Fruit fly (Drosophila melanogaster) whole organism, prepupa: ENCODE data around the gene Cnx99A.
A peak's percentile ranks its signal among the peaks of the same experiment; 100 is the strongest.

ENCODE experiments used
- Blimp-1 ChIP-seq: fragments of 200-800 bp; sonication (Bioruptor generic); optimal IDR thresholded peaks from 3 replicates; lab custom pipeline; 2017; ENCODE audit warnings: missing biosample characterization, missing genetic modification characterization, mild to moderate bottlenecking, moderate library complexity, missing genetic modification reagents
- CG10631 ChIP-seq: fragments of 200-800 bp; sonication (Bioruptor generic); optimal IDR thresholded peaks from 2 replicates; lab custom pipeline; 2016; ENCODE audit warnings: missing biosample characterization, missing genetic modification characterization
- CG10669 ChIP-seq: fragments of 200-800 bp; sonication (Bioruptor generic); optimal IDR thresholded peaks from 3 replicates; lab custom pipeline; 2018; ENCODE audit warnings: missing biosample characterization, mild to moderate bottlenecking, missing genetic modification characterization, moderate library complexity
- CG11294 ChIP-seq: fragments of 200-800 bp; sonication (Bioruptor generic); IDR thresholded peaks from 2 replicates; pipeline ENCODE4 v1.3.6; 2022; ENCODE audit warnings: missing biosample characterization, missing genetic modification characterization
- CG11762 ChIP-seq: fragments of 200-800 bp; sonication (Bioruptor generic); optimal IDR thresholded peaks from 3 replicates; lab custom pipeline; 2016; ENCODE audit warnings: missing biosample characterization, missing genetic modification characterization; ENCODE audit not compliant: insufficient read depth
- CG11902 ChIP-seq: fragments of 200-800 bp; sonication (Bioruptor generic); optimal IDR thresholded peaks from 3 replicates; lab custom pipeline; 2016; ENCODE audit warnings: missing biosample characterization, missing genetic modification characterization
- CG15336 ChIP-seq: fragments of 200-800 bp; sonication (Bioruptor generic); IDR thresholded peaks from 2 replicates; pipeline ENCODE4 v1.3.6; 2022; ENCODE audit warnings: missing biosample characterization, missing genetic modification characterization
- CG1621 ChIP-seq: fragments of 200-800 bp; sonication (Bioruptor generic); optimal IDR thresholded peaks from 3 replicates; lab custom pipeline; 2018; ENCODE audit warnings: missing biosample characterization, mild to moderate bottlenecking, missing genetic modification characterization
- CG3032 ChIP-seq: fragments of 200-800 bp; optimal IDR thresholded peaks from 2 replicates; lab custom pipeline; 2019; ENCODE audit warnings: missing biosample characterization, mild to moderate bottlenecking, missing genetic modification characterization, moderate library complexity
- CG32006 ChIP-seq: fragments of 200-800 bp; sonication (Bioruptor generic); optimal IDR thresholded peaks from 3 replicates; lab custom pipeline; 2017; ENCODE audit warnings: missing biosample characterization, mild to moderate bottlenecking, missing genetic modification characterization
- CG34406 ChIP-seq: fragments of 200-800 bp; sonication (Bioruptor generic); optimal IDR thresholded peaks from 3 replicates; lab custom pipeline; 2016; ENCODE audit warnings: missing biosample characterization, missing genetic modification characterization
- CG3919 ChIP-seq: fragments of 200-800 bp; sonication (Bioruptor generic); optimal IDR thresholded peaks from 3 replicates; lab custom pipeline; 2016; ENCODE audit warnings: missing biosample characterization, missing genetic modification characterization
- CG6163 ChIP-seq: fragments of 200-800 bp; sonication (Bioruptor generic); IDR thresholded peaks from 3 replicates; pipeline ENCODE4 v1.3.6; 2022; ENCODE audit warnings: missing biosample characterization, missing genetic modification characterization
- CG6276 ChIP-seq: fragments of 200-800 bp; sonication (Bioruptor generic); optimal IDR thresholded peaks from 2 replicates; lab custom pipeline; 2017; ENCODE audit warnings: missing biosample characterization, mild to moderate bottlenecking, missing genetic modification characterization
- CG6792 ChIP-seq: fragments of 200-800 bp; sonication (Bioruptor generic); optimal IDR thresholded peaks from 3 replicates; lab custom pipeline; 2016; ENCODE audit warnings: missing biosample characterization, missing genetic modification characterization
- CG6854 ChIP-seq: fragments of 200-800 bp; sonication (Bioruptor generic); optimal IDR thresholded peaks from 2 replicates; lab custom pipeline; 2017; ENCODE audit warnings: missing biosample characterization, mild to moderate bottlenecking, missing genetic modification characterization
- CG7368 ChIP-seq: fragments of 200-800 bp; sonication (Bioruptor generic); optimal IDR thresholded peaks from 3 replicates; lab custom pipeline; 2016; ENCODE audit warnings: missing biosample characterization, missing genetic modification characterization
- CG8119 ChIP-seq: fragments of 200-800 bp; sonication (Bioruptor generic); IDR thresholded peaks from 3 replicates; pipeline ENCODE4 v1.3.6; 2022; ENCODE audit warnings: missing biosample characterization, missing genetic modification characterization
- CG8319 ChIP-seq: fragments of 200-800 bp; sonication (Bioruptor generic); optimal IDR thresholded peaks from 3 replicates; lab custom pipeline; 2016; ENCODE audit warnings: missing biosample characterization, missing genetic modification characterization
- CG8632 ChIP-seq: fragments of 200-800 bp; sonication (Bioruptor generic); optimal IDR thresholded peaks from 3 replicates; lab custom pipeline; 2016; ENCODE audit warnings: missing biosample characterization, missing genetic modification characterization
- CG9139 ChIP-seq: fragments of 200-800 bp; sonication (Bioruptor generic); optimal IDR thresholded peaks from 3 replicates; lab custom pipeline; 2017; ENCODE audit warnings: missing biosample characterization, mild to moderate bottlenecking, missing genetic modification characterization
- Eip78C ChIP-seq: fragments of 200-800 bp; sonication (Bioruptor generic); peaks from one replicate; lab custom pipeline; 2016; ENCODE audit warnings: missing biosample characterization, missing genetic modification characterization
- Eip93F ChIP-seq: fragments of 200-800 bp; sonication (Bioruptor generic); optimal IDR thresholded peaks from 2 replicates; lab custom pipeline; 2016; ENCODE audit warnings: missing biosample characterization, mild to moderate bottlenecking, missing genetic modification characterization
- Ets96B ChIP-seq: fragments of 200-800 bp; optimal IDR thresholded peaks from 2 replicates; lab custom pipeline; 2019; ENCODE audit warnings: missing biosample characterization, mild to moderate bottlenecking, missing genetic modification characterization, moderate library complexity
- Hr38 ChIP-seq: sonication (Bioruptor generic); optimal IDR thresholded peaks from 2 replicates; lab custom pipeline; 2016; ENCODE audit warnings: missing biosample characterization, missing genetic modification characterization
- Hr39 ChIP-seq: fragments of 200-800 bp; sonication (Bioruptor generic); optimal IDR thresholded peaks from 2 replicates; lab custom pipeline; 2016; ENCODE audit warnings: missing biosample characterization, missing genetic modification characterization
- Hr4 ChIP-seq: fragments of 200-800 bp; sonication (Bioruptor generic); optimal IDR thresholded peaks from 3 replicates; lab custom pipeline; 2016; ENCODE audit warnings: missing biosample characterization, missing genetic modification characterization
- Lpt ChIP-seq: fragments of 200-800 bp; sonication (Bioruptor generic); optimal IDR thresholded peaks from 3 replicates; lab custom pipeline; 2016; ENCODE audit warnings: missing biosample characterization, missing genetic modification characterization
- Met ChIP-seq: fragments of 200-800 bp; sonication (Bioruptor generic); optimal IDR thresholded peaks from 3 replicates; lab custom pipeline; 2016; ENCODE audit warnings: missing biosample characterization, missing genetic modification characterization
- OdsH ChIP-seq: fragments of 200-800 bp; sonication (Bioruptor generic); optimal IDR thresholded peaks from 3 replicates; lab custom pipeline; 2016; ENCODE audit warnings: missing biosample characterization, missing genetic modification characterization
- Smox ChIP-seq: fragments of 200-800 bp; sonication (Bioruptor generic); optimal IDR thresholded peaks from 3 replicates; lab custom pipeline; 2016; ENCODE audit warnings: missing biosample characterization, missing genetic modification characterization
- Sox14 ChIP-seq: fragments of 200-800 bp; sonication (Bioruptor generic); optimal IDR thresholded peaks from 3 replicates; lab custom pipeline; 2016; ENCODE audit warnings: missing biosample characterization, missing genetic modification characterization
- Sox15 ChIP-seq: fragments of 200-800 bp; sonication (Bioruptor generic); optimal IDR thresholded peaks from 3 replicates; lab custom pipeline; 2016; ENCODE audit warnings: missing biosample characterization, missing genetic modification characterization
- achi ChIP-seq: fragments of 200-800 bp; sonication (Bioruptor generic); optimal IDR thresholded peaks from 3 replicates; lab custom pipeline; 2016; ENCODE audit warnings: missing biosample characterization, missing genetic modification characterization
- acj6 ChIP-seq: fragments of 200-800 bp; sonication (Bioruptor generic); optimal IDR thresholded peaks from 3 replicates; lab custom pipeline; 2016; ENCODE audit warnings: missing biosample characterization, missing genetic modification characterization
- cyc ChIP-seq: fragments of 200-800 bp; sonication (Bioruptor generic); optimal IDR thresholded peaks from 3 replicates; lab custom pipeline; 2016; ENCODE audit warnings: missing biosample characterization, missing genetic modification characterization
- dac ChIP-seq: fragments of 200-800 bp; sonication (Bioruptor generic); optimal IDR thresholded peaks from 2 replicates; lab custom pipeline; 2017; ENCODE audit warnings: missing biosample characterization, mild to moderate bottlenecking, missing genetic modification characterization
- dsx ChIP-seq: fragments of 200-800 bp; optimal IDR thresholded peaks from 3 replicates; lab custom pipeline; 2019; ENCODE audit warnings: missing biosample characterization, mild to moderate bottlenecking, missing genetic modification characterization, moderate library complexity; ENCODE audit not compliant: poor library complexity, severe bottlenecking
- eg ChIP-seq: fragments of 200-800 bp; sonication (Bioruptor generic); IDR thresholded peaks from 3 replicates; pipeline ENCODE4 v1.3.6; 2022; ENCODE audit warnings: missing biosample characterization, missing genetic modification characterization
- esn ChIP-seq: fragments of 200-800 bp; sonication (Bioruptor generic); optimal IDR thresholded peaks from 2 replicates; lab custom pipeline; 2016; ENCODE audit warnings: missing biosample characterization, mild to moderate bottlenecking, missing genetic modification characterization, moderate library complexity
- fd59A ChIP-seq: fragments of 200-800 bp; sonication (Bioruptor generic); optimal IDR thresholded peaks from 2 replicates; lab custom pipeline; 2017; ENCODE audit warnings: missing biosample characterization, mild to moderate bottlenecking, missing genetic modification characterization, missing genetic modification reagents
- fd85E ChIP-seq: fragments of 200-800 bp; sonication (Bioruptor generic); optimal IDR thresholded peaks from 3 replicates; lab custom pipeline; 2016; ENCODE audit warnings: missing biosample characterization, missing genetic modification characterization
- fkh ChIP-seq: fragments of 200-800 bp; sonication (Bioruptor generic); optimal IDR thresholded peaks from 3 replicates; lab custom pipeline; 2017; ENCODE audit warnings: missing biosample characterization, mild to moderate bottlenecking, missing genetic modification characterization, moderate library complexity
- lz ChIP-seq: fragments of 200-800 bp; sonication (Bioruptor generic); optimal IDR thresholded peaks from 3 replicates; lab custom pipeline; 2016; ENCODE audit warnings: missing biosample characterization, missing genetic modification characterization
- net ChIP-seq: fragments of 200-800 bp; sonication (Bioruptor generic); optimal IDR thresholded peaks from 3 replicates; lab custom pipeline; 2016; ENCODE audit warnings: missing biosample characterization, missing genetic modification characterization
- pdm3 ChIP-seq: fragments of 200-800 bp; sonication (Bioruptor generic); optimal IDR thresholded peaks from 3 replicates; lab custom pipeline; 2016; ENCODE audit warnings: missing biosample characterization, missing genetic modification characterization
- salr ChIP-seq, 2 experiments: fragments of 200-800 bp; sonication (Bioruptor generic); optimal IDR thresholded peaks; 3 replicates each; lab custom pipeline; 2016 to 2018; ENCODE audit warnings: missing biosample characterization in 2 of 2, missing genetic modification characterization in 2 of 2, mild to moderate bottlenecking in 1 of 2
- ss ChIP-seq, 2 experiments: fragments of 200-800 bp; sonication (Bioruptor generic); optimal IDR thresholded peaks; 2 replicates in 1 of 2; 3 replicates in 1 of 2; lab custom pipeline; 2017 to 2018; ENCODE audit warnings: mild to moderate bottlenecking in 2 of 2, missing biosample characterization in 2 of 2, missing genetic modification characterization in 2 of 2, moderate library complexity in 1 of 2
- svp ChIP-seq: fragments of 200-800 bp; sonication (Bioruptor generic); peaks from one replicate; lab custom pipeline; 2016; ENCODE audit warnings: missing biosample characterization, missing genetic modification characterization
- topi ChIP-seq: fragments of 200-800 bp; sonication (Bioruptor generic); optimal IDR thresholded peaks from 3 replicates; lab custom pipeline; 2016; ENCODE audit warnings: missing biosample characterization, missing genetic modification characterization
- vri ChIP-seq: fragments of 200-800 bp; sonication (Bioruptor generic); optimal IDR thresholded peaks from 3 replicates; lab custom pipeline; 2016; ENCODE audit warnings: missing biosample characterization, mild to moderate bottlenecking, missing genetic modification characterization

The Cnx99A gene

dm6 chr3R:29299758-29300437, 19.5 kb downstream of the Cnx99A start:
- TF ChIP-seq esn (no peak), Blimp-1 (no peak), svp (GFP tag; lab: Kevin White, UChicago) (peak; percentile 42), lz (no peak), Smox (GFP tag; lab: Kevin White, UChicago) (no peak), CG11762 (GFP tag; lab: Kevin White, UChicago) (peak; percentile 31), CG34406 (no peak), CG32006 (GFP tag; lab: Kevin White, UChicago) (peak; percentile 63), fd85E (GFP tag; lab: Kevin White, UChicago) (no peak), Lpt (GFP tag; lab: Kevin White, UChicago) (peak; percentile 75), CG11902 (no peak), ss (GFP tag; optimal IDR thresholded peaks at IDR 0.05; lab: Kevin White, UChicago) (peak; percentile 40 to 75), CG15336 (peak; percentile 46; the same call in 1 of the 2 replicates), salr (GFP tag; optimal IDR thresholded peaks at IDR 0.05; lab: Kevin White, UChicago) (peak; percentile 29 to 33), Sox15 (GFP tag; lab: Kevin White, UChicago) (no peak), CG6276 (GFP tag; lab: Kevin White, UChicago) (no peak), topi (GFP tag; lab: Kevin White, UChicago) (no peak), Eip78C (GFP tag; lab: Kevin White, UChicago) (peak; percentile 85), CG8319 (GFP tag; lab: Kevin White, UChicago) (peak; percentile 16), vri (GFP tag; lab: Kevin White, UChicago) (no peak), CG8119 (GFP tag; lab: Robert Waterston, UW) (peak; percentile 34; the same call in 1 of the 3 replicates), Hr38 (GFP tag; lab: Kevin White, UChicago) (no peak), achi (GFP tag; lab: Kevin White, UChicago) (peak; percentile 59), OdsH (peak; percentile 60), CG10631 (GFP tag; lab: Kevin White, UChicago) (peak; percentile 74), CG3919 (GFP tag; lab: Kevin White, UChicago) (peak; percentile 70), cyc (GFP tag; lab: Kevin White, UChicago) (no peak), Eip93F (GFP tag; lab: Kevin White, UChicago) (no peak), CG6163 (GFP tag; lab: Robert Waterston, UW) (peak; percentile 78), CG11294 (no peak), Hr39 (no peak), CG6854 (no peak), CG9139 (peak; percentile 48), CG8632 (GFP tag; lab: Kevin White, UChicago) (no peak), Hr4 (GFP tag; lab: Kevin White, UChicago) (peak; percentile 46), fkh (GFP tag; lab: Kevin White, UChicago) (peak; percentile 16), Sox14 (GFP tag; lab: Kevin White, UChicago) (peak; percentile 61), CG1621 (peak; percentile 18), pdm3 (GFP tag; lab: Kevin White, UChicago) (peak; percentile 50), dsx (GFP tag; lab: Kevin White, UChicago) (peak; percentile 44), CG7368 (GFP tag; lab: Kevin White, UChicago) (peak; percentile 19), fd59A (GFP tag; lab: Kevin White, UChicago) (peak; percentile 61), CG3032 (tag; lab: Kevin White, UChicago) (peak; percentile 72), Ets96B (tag; lab: Kevin White, UChicago) (peak; percentile 76), net (GFP tag; lab: Kevin White, UChicago) (peak; percentile 6), CG6792 (GFP tag; lab: Kevin White, UChicago) (peak; percentile 20), CG10669 (peak; percentile 80), dac (GFP tag; lab: Kevin White, UChicago) (no peak), Met (GFP tag; lab: Kevin White, UChicago) (no peak), acj6 (GFP tag; lab: Kevin White, UChicago) (peak; percentile 49), eg (GFP tag; lab: Robert Waterston, UW) (peak; percentile 38; the same call in 1 of the 3 replicates)
